Worm (Caenorhabditis elegans) whole organism, young adult: ENCODE results near the gene npr-27.

Experiments
- ceh-58 ChIP-seq: fragments of 200-800 bp; sonication (Bioruptor generic); IDR thresholded peaks from 2 replicates; pipeline ENCODE4 v1.3.6; 2022; ENCODE audit warnings: missing genetic modification characterization, missing compliant biosample characterization
- nhr-80 ChIP-seq: sonication (generic microtip); optimal IDR thresholded peaks from 2 replicates; lab custom pipeline; 2016; ENCODE audit warnings: missing genetic modification characterization, missing compliant biosample characterization
- somi-1 ChIP-seq: fragments of 200-800 bp; sonication (Bioruptor generic); optimal IDR thresholded peaks from 2 replicates; lab custom pipeline; 2018; ENCODE audit warnings: mild to moderate bottlenecking, missing genetic modification characterization, missing compliant biosample characterization
- unc-62 ChIP-seq: fragments of 150-350 bp; optimal IDR thresholded peaks from 2 replicates; lab custom pipeline; 2014; ENCODE audit warnings: missing biosample characterization, missing genetic modification reagents, missing genetic modification characterization

ce11 chrIV:7291066-7291465 is 14.4 kb upstream of the npr-27 start:
- no peak for TF ChIP-seq unc-62 (GFP tag; lab: Kevin White, UChicago)
- no peak for TF ChIP-seq somi-1 (GFP tag; lab: Kevin White, UChicago)
- no peak for TF ChIP-seq nhr-80 (tag; lab: Kevin White, UChicago)
- TF ChIP-seq ceh-58: no peak
